Worm (Caenorhabditis elegans): ENCODE measurements around the gene srd-51.

srd-51 gene

DNA sequence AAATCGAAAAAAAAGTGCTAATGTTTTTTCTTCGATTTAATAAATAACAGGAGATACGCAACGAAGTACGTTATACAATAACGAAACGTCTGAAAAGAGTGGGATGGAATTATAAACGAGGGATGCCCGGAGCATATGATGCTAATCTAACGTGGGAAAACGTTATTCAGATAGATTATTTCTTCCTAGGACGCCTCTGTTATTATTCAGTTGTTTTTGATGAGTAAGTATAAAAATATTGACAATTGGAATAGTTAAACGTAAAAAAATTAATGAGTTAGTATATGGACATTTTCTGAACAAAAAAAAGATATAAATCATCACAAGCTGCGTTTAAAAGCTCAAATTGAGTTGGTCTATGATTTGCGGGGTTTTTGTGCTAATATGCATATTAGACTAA, at the start of gene srd-51:
Gene srd-51, minus strand, starts transcription at position 101 of the 400 bp plus-strand sequence.
- no peak for TF ChIP-seq nhr-12 (tag; optimal IDR thresholded peaks at IDR 0.05)
- TF ChIP-seq lin-35 (GFP tag; optimal IDR thresholded peaks at IDR 0.05) = no peak
- TF ChIP-seq aha-1 (tag; optimal IDR thresholded peaks at IDR 0.05) = no peak
- no peak for TF ChIP-seq hlh-4 (tag; optimal IDR thresholded peaks at IDR 0.05)
- no peak for TF ChIP-seq nhr-11 (tag; optimal IDR thresholded peaks at IDR 0.05)
- TF ChIP-seq F16B12.6 (tag; optimal IDR thresholded peaks at IDR 0.05) = no peak
- TF ChIP-seq fos-1 (tag; optimal IDR thresholded peaks at IDR 0.05) = no peak
- TF ChIP-seq irx-1 (tag; optimal IDR thresholded peaks at IDR 0.05) = no peak
- no peak for TF ChIP-seq lin-15B (tag; optimal IDR thresholded peaks at IDR 0.05)
- TF ChIP-seq rnt-1 (tag; optimal IDR thresholded peaks at IDR 0.05) = no peak
- no peak for TF ChIP-seq unc-62 (GFP tag; optimal IDR thresholded peaks at IDR 0.05)
- TF ChIP-seq nhr-28 (tag; optimal IDR thresholded peaks at IDR 0.05) = no peak
- no peak for TF ChIP-seq unc-86 (tag; optimal IDR thresholded peaks at IDR 0.05)

ce11 chrX:13532424-13533309, 48.0 kb upstream of the srd-51 start, which contains the start of gene acr-12:
Gene acr-12, plus strand, starts transcription at chrX:13532853.
- TF ChIP-seq lin-14 (GFP tag; optimal IDR thresholded peaks at IDR 0.05) = peak; percentile 72
- no peak for TF ChIP-seq ceh-88 (GFP tag; IDR thresholded peaks at IDR 0.05)
- TF ChIP-seq C34B4.2 (tag; optimal IDR thresholded peaks at IDR 0.05) = no peak
- TF ChIP-seq C16A3.4 (tag; optimal IDR thresholded peaks at IDR 0.05) = no peak
- no peak for TF ChIP-seq lsy-2 (tag; optimal IDR thresholded peaks at IDR 0.05)
- no peak for TF ChIP-seq F16B12.6 (tag; optimal IDR thresholded peaks at IDR 0.05)
- TF ChIP-seq jun-1 (tag; optimal IDR thresholded peaks at IDR 0.05) = no peak
- TF ChIP-seq ceh-82 (tag; optimal IDR thresholded peaks at IDR 0.05) = peak in 1 of 3 experiments; percentile 10

ce11 chrX:13530015-13530778, 45.5 kb upstream of the srd-51 start:
- TF ChIP-seq unc-62 (GFP tag; optimal IDR thresholded peaks at IDR 0.05) (no peak), skn-1 (tag; optimal IDR thresholded peaks at IDR 0.05) (peak; percentile 4)

DNA sequence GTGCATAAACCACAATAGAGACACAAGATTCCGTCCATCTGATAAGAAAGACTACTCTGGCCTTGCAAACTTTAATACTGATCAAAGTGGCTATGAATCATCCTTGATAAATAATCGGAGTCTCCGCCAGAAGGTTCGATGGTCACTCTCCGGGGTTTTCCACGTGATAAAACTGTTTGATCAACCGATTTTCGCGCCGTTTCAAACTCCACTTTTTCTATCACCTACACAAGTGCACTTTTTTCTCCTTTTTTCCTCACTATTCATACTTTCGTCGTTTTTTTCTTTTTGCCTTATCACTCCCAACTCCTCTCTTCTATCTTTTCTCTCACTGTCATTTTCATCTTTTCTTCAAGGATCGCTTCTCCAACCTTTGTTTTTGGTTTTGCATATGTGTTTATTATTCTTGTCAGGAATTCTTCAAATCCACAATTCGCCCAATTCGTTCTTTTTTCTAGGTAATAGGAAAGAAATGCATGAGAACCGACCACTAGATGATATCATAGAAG, 44.0 kb upstream of the srd-51 start, which contains the start of gene F18H3.4:
Gene F18H3.4, plus strand, starts transcription at position 459 of the 509 bp plus-strand sequence.
- TF ChIP-seq alr-1 (tag; optimal IDR thresholded peaks at IDR 0.05; ENCODE audit: borderline replicate concordance) (no peak), nhr-19 (GFP tag; conservative IDR thresholded peaks at IDR 0.05) (peak; percentile 53), skn-1 (tag; optimal IDR thresholded peaks at IDR 0.05) (peak; percentile 3), grh-1 (GFP tag; IDR thresholded peaks at IDR 0.05) (no peak), Y116A8C.19 (tag; optimal IDR thresholded peaks at IDR 0.05; ENCODE audit: borderline replicate concordance) (no peak), mab-9 (GFP tag; IDR thresholded peaks at IDR 0.05) (no peak), lir-3 (tag; optimal IDR thresholded peaks at IDR 0.05; ENCODE audit: poor library complexity) (no peak), nhr-47 (tag; optimal IDR thresholded peaks at IDR 0.05) (peak; percentile 31), nhr-20 (tag; optimal IDR thresholded peaks at IDR 0.05) (peak; percentile 93), mef-2 (tag; optimal IDR thresholded peaks at IDR 0.05) (no peak), hlh-17 (GFP tag; optimal IDR thresholded peaks at IDR 0.05; ENCODE audit: borderline replicate concordance) (no peak), F16B12.6 (tag; optimal IDR thresholded peaks at IDR 0.05) (no peak), nhr-28 (tag; optimal IDR thresholded peaks at IDR 0.05) (no peak), egl-13 (tag; optimal IDR thresholded peaks at IDR 0.05) (peak; percentile 24), vab-15 (tag; optimal IDR thresholded peaks at IDR 0.05) (no peak), unc-62 (GFP tag; optimal IDR thresholded peaks at IDR 0.05) (no peak), elt-2 (tag; optimal IDR thresholded peaks at IDR 0.05) (peak; percentile 98), sptf-1 (tag; optimal IDR thresholded peaks at IDR 0.05) (no peak), dsc-1 (tag; optimal IDR thresholded peaks at IDR 0.05) (no peak), fkh-4 (tag; optimal IDR thresholded peaks at IDR 0.05; ENCODE audit: borderline replicate concordance) (no peak), fos-1 (tag; optimal IDR thresholded peaks at IDR 0.05) (peak; percentile 57), lin-15B (tag; optimal IDR thresholded peaks at IDR 0.05) (no peak), nhr-85 (tag) (peak; percentile 81), lin-13 (GFP tag; optimal IDR thresholded peaks at IDR 0.05) (no peak), lin-39 (tag; optimal IDR thresholded peaks at IDR 0.05) (no peak), zip-4 (GFP tag; optimal IDR thresholded peaks at IDR 0.05) (no peak), lin-35 (GFP tag; optimal IDR thresholded peaks at IDR 0.05) (peak in 1 of 2 experiments; percentile 78), nhr-11 (tag; optimal IDR thresholded peaks at IDR 0.05) (no peak), sox-4 (tag; optimal IDR thresholded peaks at IDR 0.05) (no peak)
